Worm (Caenorhabditis elegans) whole organism, L1 larva: Measurements from ENCODE around the gene Y64H9A.2.

Experiments
- aly-2 ChIP-seq: fragments of 150-350 bp; optimal IDR thresholded peaks from 2 replicates; lab custom pipeline; 2014; ENCODE audit warnings: missing biosample characterization, missing genetic modification characterization
- ceh-88 ChIP-seq: fragments of 200-800 bp; sonication (Bioruptor generic); IDR thresholded peaks from 2 replicates; pipeline ENCODE4 v1.3.6; 2022; ENCODE audit warnings: missing genetic modification characterization, missing compliant biosample characterization
- dpl-1 ChIP-seq, 3 experiments: fragments of 150-350 bp in 2 of 3; sonication (generic microtip) in 1 of 3; optimal IDR thresholded peaks; 2 replicates each; lab custom pipeline; 2014 to 2017; ENCODE audit warnings: missing biosample characterization in 3 of 3, missing genetic modification characterization in 3 of 3, missing genetic modification reagents in 3 of 3
- dsc-1 ChIP-seq: sonication (generic microtip); optimal IDR thresholded peaks from 2 replicates; lab custom pipeline; 2016; ENCODE audit warnings: mild to moderate bottlenecking, missing genetic modification characterization, missing compliant biosample characterization
- efl-1 ChIP-seq, 4 experiments: fragments of 150-350 bp; optimal IDR thresholded peaks in 3 of 4; peaks in 1 of 4; 1 replicate in 1 of 4; 2 replicates in 3 of 4; lab custom pipeline; 2014; ENCODE audit warnings: missing biosample characterization in 2 of 4, missing genetic modification characterization in 2 of 4, missing genetic modification reagents in 2 of 4
- elt-3 ChIP-seq, 6 experiments: fragments of 150-350 bp in 1 of 6; sonication (generic microtip); optimal IDR thresholded peaks; 2 replicates each; lab custom pipeline; 2017 to 2018; ENCODE audit warnings: missing biosample characterization in 6 of 6, missing genetic modification characterization in 6 of 6, inconsistent platforms in 1 of 6
- fos-1 ChIP-seq: fragments of 150-350 bp; optimal IDR thresholded peaks from 2 replicates; lab custom pipeline; 2014; ENCODE audit warnings: missing biosample characterization, missing genetic modification characterization
- grh-1 ChIP-seq: fragments of 200-800 bp; sonication (Bioruptor generic); IDR thresholded peaks from 2 replicates; pipeline ENCODE4 v1.3.6; 2022; ENCODE audit warnings: missing genetic modification reagents, missing genetic modification characterization, missing compliant biosample characterization
- hlh-17 ChIP-seq: fragments of 200-800 bp; sonication (Bioruptor generic); optimal IDR thresholded peaks from 2 replicates; lab custom pipeline; 2018; ENCODE audit warnings: missing genetic modification characterization, mild to moderate bottlenecking, missing compliant biosample characterization, moderate library complexity, borderline replicate concordance
- hlh-4 ChIP-seq: sonication (generic microtip); optimal IDR thresholded peaks from 2 replicates; lab custom pipeline; 2016; ENCODE audit warnings: mild to moderate bottlenecking, missing genetic modification characterization, missing compliant biosample characterization
- irx-1 ChIP-seq: sonication (generic microtip); optimal IDR thresholded peaks from 2 replicates; lab custom pipeline; 2016; ENCODE audit warnings: missing genetic modification characterization, missing compliant biosample characterization
- jun-1 ChIP-seq: fragments of 150-350 bp; optimal IDR thresholded peaks from 2 replicates; lab custom pipeline; 2014; ENCODE audit warnings: missing biosample characterization, missing genetic modification reagents, missing genetic modification characterization
- lin-14 ChIP-seq: fragments of 200-800 bp; sonication (Bioruptor generic); optimal IDR thresholded peaks from 2 replicates; lab custom pipeline; 2018; ENCODE audit warnings: mild to moderate bottlenecking, missing genetic modification characterization, moderate library complexity, missing compliant biosample characterization
- lin-35 ChIP-seq, 2 experiments: fragments of 150-350 bp; optimal IDR thresholded peaks; 2 replicates each; lab custom pipeline; 2014; ENCODE audit warnings: missing biosample characterization in 2 of 2, missing genetic modification characterization in 2 of 2, missing genetic modification reagents in 2 of 2
- lir-3 ChIP-seq: sonication (generic microtip); optimal IDR thresholded peaks from 2 replicates; lab custom pipeline; 2016; ENCODE audit warnings: mild to moderate bottlenecking, missing genetic modification characterization, moderate library complexity, missing compliant biosample characterization; ENCODE audit not compliant: poor library complexity
- lsy-2 ChIP-seq, 2 experiments: fragments of 150-350 bp; optimal IDR thresholded peaks; 2 replicates each; lab custom pipeline; 2014; ENCODE audit warnings: missing biosample characterization in 2 of 2, missing genetic modification characterization in 2 of 2
- mab-9 ChIP-seq: fragments of 200-800 bp; sonication (Bioruptor generic); IDR thresholded peaks from 2 replicates; pipeline ENCODE4 v1.3.6; 2022; ENCODE audit warnings: missing genetic modification reagents, missing genetic modification characterization, missing compliant biosample characterization
- mdl-1 ChIP-seq, 2 experiments: fragments of 150-350 bp; optimal IDR thresholded peaks; 2 replicates each; lab custom pipeline; 2014 to 2017; ENCODE audit warnings: missing biosample characterization in 2 of 2, missing genetic modification characterization in 2 of 2, inconsistent platforms in 1 of 2
- mef-2 ChIP-seq: fragments of 150-350 bp; optimal IDR thresholded peaks from 2 replicates; lab custom pipeline; 2014; ENCODE audit warnings: missing biosample characterization, missing genetic modification characterization
- mep-1 ChIP-seq: fragments of 150-350 bp; optimal IDR thresholded peaks from 2 replicates; lab custom pipeline; 2014; ENCODE audit warnings: missing biosample characterization, missing genetic modification characterization
- nhr-11 ChIP-seq: fragments of 150-350 bp; optimal IDR thresholded peaks from 2 replicates; lab custom pipeline; 2014; ENCODE audit warnings: missing biosample characterization, missing genetic modification characterization
- nhr-237 ChIP-seq: fragments of 150-350 bp; optimal IDR thresholded peaks from 2 replicates; lab custom pipeline; 2014; ENCODE audit warnings: missing biosample characterization, missing genetic modification characterization
- nhr-28 ChIP-seq: fragments of 150-350 bp; optimal IDR thresholded peaks from 2 replicates; lab custom pipeline; 2014; ENCODE audit warnings: missing biosample characterization, missing genetic modification characterization
- nhr-47 ChIP-seq: sonication (generic microtip); optimal IDR thresholded peaks from 2 replicates; lab custom pipeline; 2016; ENCODE audit warnings: mild to moderate bottlenecking, missing genetic modification characterization, moderate library complexity, missing compliant biosample characterization
- pag-3 ChIP-seq: sonication (generic microtip); optimal IDR thresholded peaks from 2 replicates; lab custom pipeline; 2017; ENCODE audit warnings: missing genetic modification characterization, mild to moderate bottlenecking, missing compliant biosample characterization, antibody characterized with exemption, borderline replicate concordance; ENCODE audit not compliant: insufficient read depth
- rnt-1 ChIP-seq: sonication (generic microtip); optimal IDR thresholded peaks from 2 replicates; lab custom pipeline; 2016; ENCODE audit warnings: mild to moderate bottlenecking, missing genetic modification characterization, moderate library complexity, missing compliant biosample characterization
- skn-1 ChIP-seq: fragments of 150-350 bp; optimal IDR thresholded peaks from 2 replicates; lab custom pipeline; 2014; ENCODE audit warnings: missing biosample characterization, missing genetic modification characterization
- swsn-7 ChIP-seq: sonication (generic microtip); optimal IDR thresholded peaks from 2 replicates; lab custom pipeline; 2016; ENCODE audit warnings: missing genetic modification characterization, missing compliant biosample characterization
- unc-62 ChIP-seq: fragments of 150-350 bp; optimal IDR thresholded peaks from 2 replicates; lab custom pipeline; 2014; ENCODE audit warnings: missing biosample characterization, missing genetic modification reagents, missing genetic modification characterization
- unc-98 ChIP-seq: fragments of 200-800 bp; sonication (Bioruptor generic); IDR thresholded peaks from 2 replicates; pipeline ENCODE4 v1.3.6; 2022; ENCODE audit warnings: missing genetic modification characterization, missing compliant biosample characterization
- zip-4 ChIP-seq: fragments of 200-800 bp; sonication (Bioruptor generic); optimal IDR thresholded peaks from 2 replicates; lab custom pipeline; 2018; ENCODE audit warnings: mild to moderate bottlenecking, missing genetic modification characterization, moderate library complexity, missing compliant biosample characterization

Gene Y64H9A.2

DNA sequence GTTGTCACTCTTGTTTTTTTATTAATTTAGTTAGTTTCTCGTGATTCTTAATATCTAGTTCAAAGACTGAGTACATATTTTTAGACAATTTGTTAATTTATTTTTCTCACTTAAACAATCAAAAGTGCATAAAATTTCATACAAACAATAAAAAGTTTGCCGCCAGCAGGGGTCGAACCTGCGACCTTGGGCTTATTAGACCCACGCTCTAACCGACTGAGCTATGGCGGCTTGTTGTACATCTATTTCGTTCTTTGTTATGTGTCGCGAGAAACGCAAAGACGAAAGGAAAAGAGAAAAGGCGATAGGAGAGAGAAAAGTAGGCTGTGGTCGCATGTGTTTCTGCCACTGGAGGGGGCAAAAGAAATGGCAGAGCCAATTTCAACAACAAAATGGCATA, 41.7 kb downstream of the Y64H9A.2 start (continued):
- TF ChIP-seq aly-2 (tag; lab: Kevin White, UChicago): peak; percentile 26
- TF ChIP-seq hlh-4 (tag; lab: Kevin White, UChicago): no peak
- peak; percentile 11; the same call in 1 of the 2 replicates for TF ChIP-seq grh-1 (GFP tag; lab: Robert Waterston, UW)
- TF ChIP-seq, all 84 proteins: peak for 57

DNA sequence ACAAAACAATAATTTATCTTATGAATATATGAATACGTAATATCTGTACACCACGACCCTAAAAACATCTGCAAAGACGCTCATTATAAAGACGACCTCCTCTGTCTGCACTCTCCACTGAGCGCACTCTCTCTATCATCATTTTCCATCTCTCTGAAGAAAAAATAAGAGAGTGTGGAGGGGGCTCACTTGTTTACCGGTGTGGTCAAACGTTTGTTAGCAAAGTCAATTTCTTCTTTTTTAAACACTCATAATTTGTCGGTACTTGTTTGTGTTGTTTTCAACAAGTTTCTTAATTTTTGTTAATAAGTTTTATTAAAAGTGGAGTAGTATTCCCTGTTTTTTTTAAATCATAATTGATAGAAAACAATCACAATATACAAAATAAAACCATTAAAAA, 42.4 kb downstream of the Y64H9A.2 start:
- no peak for TF ChIP-seq nhr-237
- TF ChIP-seq dpl-1 (GFP tag; optimal IDR thresholded peaks at IDR 0.05; lab: Kevin White, UChicago): no peak
- no peak for TF ChIP-seq mdl-1 (tag; optimal IDR thresholded peaks at IDR 0.05; lab: Kevin White, UChicago)
- TF ChIP-seq efl-1 (optimal IDR thresholded peaks at IDR 0.05; lab: Kevin White, UChicago): no peak
- TF ChIP-seq efl-1 (GFP tag; optimal IDR thresholded peaks at IDR 0.05 in 1 of 2; lab: Kevin White, UChicago): no peak
- peak; percentile 6 for TF ChIP-seq rnt-1 (tag; lab: Kevin White, UChicago)
- TF ChIP-seq swsn-7 (tag; lab: Kevin White, UChicago): peak; percentile 12
- TF ChIP-seq lin-35 (GFP tag; optimal IDR thresholded peaks at IDR 0.05; lab: Kevin White, UChicago): peak in 1 of 2 experiments; percentile 4
- no peak for TF ChIP-seq ceh-88
- TF ChIP-seq lsy-2 (tag; optimal IDR thresholded peaks at IDR 0.05; lab: Kevin White, UChicago): peak in 1 of 2 experiments; percentile 21
- TF ChIP-seq nhr-28 (tag; lab: Kevin White, UChicago): no peak
- TF ChIP-seq lin-14: peak; percentile 49
- TF ChIP-seq, all 84 proteins: peak for 5

DNA sequence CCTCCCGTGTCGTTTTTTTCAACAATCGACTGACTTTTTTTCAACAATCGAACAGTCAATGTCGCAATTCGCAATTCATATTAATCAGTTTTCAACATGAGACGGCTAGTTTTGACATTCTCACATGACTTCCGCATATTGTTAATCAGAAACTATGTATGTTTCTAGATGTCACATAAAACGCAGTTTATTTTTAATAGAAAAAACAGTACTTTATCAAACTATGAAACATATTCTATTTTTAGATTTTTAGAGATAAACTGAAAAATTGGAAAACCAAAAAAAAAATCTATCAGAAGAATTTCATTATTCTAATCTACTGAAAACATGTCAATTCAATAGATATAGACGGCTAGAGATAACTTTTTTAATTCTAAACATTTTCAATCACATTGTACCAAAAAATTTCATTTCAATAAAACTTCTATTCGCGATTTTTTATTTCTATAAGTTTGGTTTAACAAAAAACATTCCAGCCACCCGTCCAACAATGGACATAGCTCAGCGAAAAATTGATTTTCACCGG, 43.7 kb downstream of the Y64H9A.2 start, which contains the start of gene pnk-4:
pnk-4 (plus strand) TSS at position 476 of the 526 bp plus-strand sequence.
- TF ChIP-seq lin-35 (GFP tag; optimal IDR thresholded peaks at IDR 0.05; lab: Kevin White, UChicago): peak in 1 of 2 experiments; percentile 15
- no peak for TF ChIP-seq pag-3 (tag; lab: Kevin White, UChicago)
- TF ChIP-seq unc-98 (GFP tag; lab: Robert Waterston, UW): no peak

DNA sequence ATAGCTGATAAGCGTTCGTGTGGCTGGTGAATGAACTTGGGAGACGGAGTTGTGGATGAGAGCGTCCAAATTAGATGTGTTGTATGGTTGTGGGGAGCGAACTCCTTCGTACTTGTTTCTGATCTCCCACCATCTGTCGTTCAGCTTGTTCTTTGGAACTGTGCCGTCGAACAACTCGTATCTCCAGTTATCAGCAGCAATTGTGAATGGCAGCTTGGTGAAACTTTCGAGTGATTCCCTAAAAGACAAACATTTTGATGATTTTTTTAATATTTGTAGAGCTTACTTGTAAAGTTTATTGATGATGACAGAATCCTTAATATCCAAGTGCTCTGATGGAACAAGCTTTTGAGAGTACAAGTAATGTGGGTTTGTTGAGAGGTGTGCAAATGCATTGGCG, 50.2 kb downstream of the Y64H9A.2 start:
- no peak for TF ChIP-seq zip-4 (GFP tag; lab: Kevin White, UChicago)
- TF ChIP-seq mdl-1 (tag; optimal IDR thresholded peaks at IDR 0.05; lab: Kevin White, UChicago): no peak
- no peak for TF ChIP-seq mep-1
- TF ChIP-seq dsc-1 (tag; lab: Kevin White, UChicago): no peak
- no peak for TF ChIP-seq grh-1 (GFP tag; lab: Robert Waterston, UW)
- no peak for TF ChIP-seq nhr-11 (tag; lab: Kevin White, UChicago)
- TF ChIP-seq lin-35 (GFP tag; optimal IDR thresholded peaks at IDR 0.05; lab: Kevin White, UChicago): no peak
- no peak for TF ChIP-seq elt-3 (tag; optimal IDR thresholded peaks at IDR 0.05; lab: Kevin White, UChicago)
- TF ChIP-seq mab-9: no peak
- TF ChIP-seq mef-2: no peak
- no peak for TF ChIP-seq nhr-47 (tag; lab: Kevin White, UChicago)
- TF ChIP-seq fos-1 (tag; lab: Kevin White, UChicago): no peak
- no peak for TF ChIP-seq skn-1 (tag; lab: Kevin White, UChicago)
- TF ChIP-seq irx-1 (tag; lab: Kevin White, UChicago): no peak
- no peak for TF ChIP-seq jun-1 (tag; lab: Kevin White, UChicago)
- TF ChIP-seq unc-62 (GFP tag; lab: Kevin White, UChicago): no peak
- TF ChIP-seq hlh-17 (GFP tag; lab: Kevin White, UChicago): no peak
- no peak for TF ChIP-seq lir-3 (tag; lab: Kevin White, UChicago)
